Fruit fly (Drosophila melanogaster) whole organism: ENCODE measurements around the gene M6.

ENCODE experiments used
- CG8478 ChIP-seq: fragments of >200 bp; optimal IDR thresholded peaks from 2 replicates; lab custom pipeline; 2018; ENCODE audit warnings: inconsistent platforms
- Dll ChIP-seq: fragments of >200 bp; optimal IDR thresholded peaks from 2 replicates; lab custom pipeline; 2017
- EcR ChIP-seq, 2 experiments: fragments of >200 bp; optimal IDR thresholded peaks; 2 replicates each; lab custom pipeline; 2017; ENCODE audit warnings: missing biosample characterization in 2 of 2, missing genetic modification characterization in 2 of 2, missing genetic modification reagents in 2 of 2
- pan ChIP-seq: fragments of >200 bp; optimal IDR thresholded peaks from 2 replicates; lab custom pipeline; 2017
- psq ChIP-seq: fragments of >200 bp; optimal IDR thresholded peaks from 2 replicates; lab custom pipeline; 2017
- usp ChIP-seq: fragments of >200 bp; optimal IDR thresholded peaks from 2 replicates; lab custom pipeline; 2017; ENCODE audit warnings: missing biosample characterization, missing genetic modification characterization, mixed read lengths

DNA sequence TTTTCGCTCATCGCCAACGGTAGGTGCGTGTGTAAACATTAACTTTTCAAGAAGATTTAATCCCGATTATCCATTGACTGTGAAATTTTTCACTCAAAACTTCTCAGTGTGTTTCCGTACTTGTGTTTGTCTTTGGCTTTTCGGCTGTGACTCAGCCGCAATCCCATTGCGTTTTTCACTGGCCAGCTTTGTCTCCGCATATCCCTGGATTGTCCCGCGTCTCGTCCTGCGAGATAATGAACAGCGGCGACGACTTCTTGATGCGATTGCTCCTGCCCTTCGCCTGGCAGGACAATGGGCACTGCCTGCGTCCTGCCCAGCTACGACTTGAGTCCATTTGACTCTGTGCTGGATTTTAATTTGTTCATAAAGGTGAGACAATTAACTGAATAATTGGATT is 25.6 kb upstream of the M6 start:
- TF ChIP-seq usp (GFP tag; lab: Kevin White, UChicago) = no peak
- TF ChIP-seq pan (lab: Kevin White, UChicago) = no peak
- TF ChIP-seq psq (lab: Kevin White, UChicago) = no peak
- no peak for TF ChIP-seq Dll
- TF ChIP-seq EcR (GFP tag; optimal IDR thresholded peaks at IDR 0.05; lab: Kevin White, UChicago) = no peak
- no peak for TF ChIP-seq CG8478 (lab: Kevin White, UChicago)
